Fruit fly (Drosophila melanogaster) whole organism, wandering third instar larva: ENCODE results near the gene faf.

Experiments used
- Abd-B ChIP-seq: fragments of >200 bp; optimal IDR thresholded peaks from 2 replicates; lab custom pipeline; 2017; ENCODE audit warnings: missing biosample characterization, missing genetic modification characterization
- CG32264 ChIP-seq: fragments of 200-800 bp; sonication (Bioruptor generic); optimal IDR thresholded peaks from 2 replicates; lab custom pipeline; 2016; ENCODE audit warnings: missing biosample characterization, missing genetic modification characterization
- CG9705 ChIP-seq: fragments of 200-800 bp; sonication (Bioruptor generic); optimal IDR thresholded peaks from 2 replicates; lab custom pipeline; 2018; ENCODE audit warnings: missing biosample characterization, mild to moderate bottlenecking, missing genetic modification characterization
- CrebA ChIP-seq: fragments of 200-800 bp; sonication (Bioruptor generic); optimal IDR thresholded peaks from 2 replicates; lab custom pipeline; 2016; ENCODE audit warnings: missing biosample characterization, mild to moderate bottlenecking, missing genetic modification characterization, borderline replicate concordance
- Dfd ChIP-seq: fragments of >200 bp; optimal IDR thresholded peaks from 2 replicates; lab custom pipeline; 2017; ENCODE audit warnings: missing biosample characterization, missing genetic modification characterization
- Dif ChIP-seq: fragments of 200-275, 200-300 bp; sonication (Bioruptor generic); optimal IDR thresholded peaks from 2 replicates; lab custom pipeline; 2018; ENCODE audit warnings: missing biosample characterization, missing genetic modification characterization; ENCODE audit not compliant: partially characterized antibody
- GATAd ChIP-seq: sonication (Bioruptor generic); optimal IDR thresholded peaks from 2 replicates; lab custom pipeline; 2016; ENCODE audit warnings: missing biosample characterization, missing genetic modification characterization
- HLH106 ChIP-seq: fragments of 200-800 bp; optimal IDR thresholded peaks from 3 replicates; lab custom pipeline; 2019; ENCODE audit warnings: missing biosample characterization, mild to moderate bottlenecking, missing genetic modification characterization, moderate library complexity
- Hnf4 ChIP-seq: fragments of 200-800 bp; sonication (Bioruptor generic); optimal IDR thresholded peaks from 2 replicates; lab custom pipeline; 2016; ENCODE audit warnings: missing biosample characterization, mild to moderate bottlenecking, missing genetic modification characterization
- Hr78 ChIP-seq: fragments of >200 bp; optimal IDR thresholded peaks from 2 replicates; lab custom pipeline; 2017; ENCODE audit warnings: missing biosample characterization, missing genetic modification characterization
- Hr83 ChIP-seq: fragments of 200-300 bp; sonication (Bioruptor generic); optimal IDR thresholded peaks from 2 replicates; lab custom pipeline; 2016; ENCODE audit warnings: missing biosample characterization, mild to moderate bottlenecking, missing genetic modification characterization, moderate library complexity; ENCODE audit not compliant: poor library complexity, severe bottlenecking
- Jra ChIP-seq: sonication (Bioruptor generic); optimal IDR thresholded peaks from 2 replicates; lab custom pipeline; 2016; ENCODE audit warnings: missing biosample characterization, missing genetic modification characterization
- Myc ChIP-seq: fragments of >200 bp; optimal IDR thresholded peaks from 2 replicates; lab custom pipeline; 2017
- N ChIP-seq: fragments of >200 bp; optimal IDR thresholded peaks from 2 replicates; lab custom pipeline; 2018; ENCODE audit warnings: missing biosample characterization, missing external identifiers, missing genetic modification characterization
- OdsH ChIP-seq: fragments of 200-800 bp; sonication (Bioruptor generic); optimal IDR thresholded peaks from 2 replicates; lab custom pipeline; 2016; ENCODE audit warnings: missing biosample characterization, mild to moderate bottlenecking, missing genetic modification characterization
- Rel ChIP-seq, 2 experiments: fragments of 200-800 bp; sonication (Bioruptor generic) in 1 of 2; optimal IDR thresholded peaks; 2 replicates in 1 of 2; 3 replicates in 1 of 2; lab custom pipeline; 2016 to 2019; ENCODE audit warnings: mild to moderate bottlenecking in 2 of 2, missing biosample characterization in 2 of 2, missing genetic modification characterization in 2 of 2, moderate library complexity in 1 of 2
- Sp1 ChIP-seq: fragments of 200-800 bp; sonication (Bioruptor generic); optimal IDR thresholded peaks from 3 replicates; lab custom pipeline; 2019; ENCODE audit warnings: missing biosample characterization, mild to moderate bottlenecking, missing genetic modification characterization, moderate library complexity
- Vsx2 ChIP-seq: fragments of 200-300, 225-300 bp; sonication (Bioruptor generic); optimal IDR thresholded peaks from 2 replicates; lab custom pipeline; 2018; ENCODE audit warnings: missing biosample characterization, missing genetic modification characterization; ENCODE audit not compliant: partially characterized antibody
- br ChIP-seq: fragments of 200-800 bp; sonication (Bioruptor generic); optimal IDR thresholded peaks from 2 replicates; lab custom pipeline; 2016; ENCODE audit warnings: missing biosample characterization, missing genetic modification characterization
- brk ChIP-seq: fragments of 200-800 bp; sonication (Bioruptor generic); optimal IDR thresholded peaks from 2 replicates; lab custom pipeline; 2016; ENCODE audit warnings: missing biosample characterization, mild to moderate bottlenecking, missing genetic modification characterization
- dl ChIP-seq, 2 experiments: fragments of 175-275, 200-275 bp in 1 of 2; fragments of 200-275 bp in 1 of 2; sonication (Bioruptor generic); optimal IDR thresholded peaks; lab custom pipeline; 2018; ENCODE audit warnings: mild to moderate bottlenecking in 2 of 2, missing biosample characterization in 2 of 2, missing genetic modification characterization in 2 of 2, moderate library complexity in 2 of 2; ENCODE audit not compliant: partially characterized antibody in 2 of 2, insufficient read depth in 1 of 2
- dmrt93B ChIP-seq: fragments of 200-800 bp; sonication (Bioruptor generic); optimal IDR thresholded peaks from 2 replicates; lab custom pipeline; 2018; ENCODE audit warnings: missing biosample characterization, mild to moderate bottlenecking, missing genetic modification characterization
- ey ChIP-seq: fragments of 200-800 bp; sonication (Bioruptor generic); optimal IDR thresholded peaks from 2 replicates; lab custom pipeline; 2016; ENCODE audit warnings: missing biosample characterization, missing genetic modification characterization
- foxo ChIP-seq, 2 experiments: fragments of 200-800 bp; sonication (Bioruptor generic); optimal IDR thresholded peaks; 2 replicates in 1 of 2; 3 replicates in 1 of 2; lab custom pipeline; 2016 to 2017; ENCODE audit warnings: missing biosample characterization in 2 of 2, missing genetic modification characterization in 2 of 2
- fru ChIP-seq: fragments of 200-800 bp; sonication (Bioruptor generic); optimal IDR thresholded peaks from 3 replicates; lab custom pipeline; 2016; ENCODE audit warnings: missing biosample characterization, mild to moderate bottlenecking, missing genetic modification characterization
- h ChIP-seq: fragments of 200-800 bp; sonication (Bioruptor generic); optimal IDR thresholded peaks from 3 replicates; lab custom pipeline; 2016; ENCODE audit warnings: missing biosample characterization, mild to moderate bottlenecking, missing genetic modification characterization
- jim ChIP-seq: fragments of 175-275, 200-325 bp; sonication (Bioruptor generic); optimal IDR thresholded peaks from 2 replicates; lab custom pipeline; 2016; ENCODE audit warnings: missing biosample characterization, mild to moderate bottlenecking, missing genetic modification characterization
- lola ChIP-seq: fragments of >200 bp; optimal IDR thresholded peaks from 2 replicates; lab custom pipeline; 2017; ENCODE audit warnings: missing biosample characterization, missing genetic modification characterization
- pan ChIP-seq: fragments of >200 bp; optimal IDR thresholded peaks from 2 replicates; lab custom pipeline; 2017
- psq ChIP-seq: fragments of 200-800 bp; sonication (Bioruptor generic); optimal IDR thresholded peaks from 3 replicates; lab custom pipeline; 2017; ENCODE audit warnings: missing biosample characterization, mild to moderate bottlenecking, missing genetic modification characterization, moderate library complexity
- rgr ChIP-seq: fragments of 200-800 bp; sonication (Bioruptor generic); optimal IDR thresholded peaks from 3 replicates; lab custom pipeline; 2016; ENCODE audit warnings: missing biosample characterization, mild to moderate bottlenecking, missing genetic modification characterization
- sage ChIP-seq: fragments of 200-800 bp; sonication (Bioruptor generic); optimal IDR thresholded peaks from 2 replicates; lab custom pipeline; 2016; ENCODE audit warnings: missing biosample characterization, mild to moderate bottlenecking, missing genetic modification characterization
- sv ChIP-seq: fragments of 200-800 bp; sonication (Bioruptor generic); optimal IDR thresholded peaks from 3 replicates; lab custom pipeline; 2016; ENCODE audit warnings: missing biosample characterization, missing genetic modification characterization
- tai ChIP-seq: sonication (Bioruptor generic); optimal IDR thresholded peaks from 2 replicates; lab custom pipeline; 2016; ENCODE audit warnings: missing biosample characterization, missing genetic modification characterization
- usp ChIP-seq: fragments of >200 bp; optimal IDR thresholded peaks from 2 replicates; lab custom pipeline; 2017; ENCODE audit warnings: missing biosample characterization, missing genetic modification characterization
- woc ChIP-seq: sonication (Bioruptor generic); optimal IDR thresholded peaks from 2 replicates; lab custom pipeline; 2016; ENCODE audit warnings: missing biosample characterization, mild to moderate bottlenecking, missing genetic modification characterization

The faf gene

dm6 chr3R:31800663-31801062, 23.8 kb downstream of the faf start, which contains the start of gene Ir100a:
Ir100a (plus strand) TSS chr3R:31800963.
- no peak for TF ChIP-seq CrebA (GFP tag; lab: Kevin White, UChicago)
- TF ChIP-seq rgr (GFP tag; lab: Kevin White, UChicago) = no peak
- no peak for TF ChIP-seq GATAd (GFP tag; lab: Kevin White, UChicago)
- TF ChIP-seq Jra = no peak
- TF ChIP-seq foxo (GFP tag; optimal IDR thresholded peaks at IDR 0.05; lab: Kevin White, UChicago) = no peak
- TF ChIP-seq h (GFP tag; lab: Kevin White, UChicago) = no peak
- no peak for TF ChIP-seq dl (GFP tag; optimal IDR thresholded peaks at IDR 0.05; lab: Kevin White, UChicago; ENCODE audit: insufficient read depth in 1 of 2, partially characterized antibody in 2 of 2)
- no peak for TF ChIP-seq Hr83 (GFP tag; lab: Kevin White, UChicago)
- TF ChIP-seq Abd-B (GFP tag; lab: Kevin White, UChicago) = no peak
- no peak for TF ChIP-seq Hr78 (GFP tag; lab: Kevin White, UChicago)
- TF ChIP-seq fru (GFP tag; lab: Kevin White, UChicago) = no peak
- no peak for TF ChIP-seq usp (GFP tag; lab: Kevin White, UChicago)
- no peak for TF ChIP-seq HLH106 (tag; lab: Kevin White, UChicago)
- TF ChIP-seq pan (lab: Kevin White, UChicago) = no peak
- TF ChIP-seq Sp1 (GFP tag; lab: Kevin White, UChicago) = no peak
- no peak for TF ChIP-seq Dfd
- TF ChIP-seq, all 38 proteins: peak for 0

dm6 chr3R:31805228-31805738, 28.5 kb downstream of the faf start, which contains the start of the genes CG42233 and CG1971:
CG42233 (minus strand) TSS chr3R:31805278.
CG1971 (plus strand) TSS chr3R:31805468.
- TF ChIP-seq Abd-B (GFP tag; lab: Kevin White, UChicago) = no peak
- TF ChIP-seq psq (GFP tag; lab: Kevin White, UChicago) = no peak
- peak in 1 of 2 experiments; percentile 63 for TF ChIP-seq foxo (GFP tag; optimal IDR thresholded peaks at IDR 0.05; lab: Kevin White, UChicago)
- no peak for TF ChIP-seq brk
- peak; percentile 18 for TF ChIP-seq woc (GFP tag; lab: Kevin White, UChicago)
- no peak for TF ChIP-seq dl (GFP tag; optimal IDR thresholded peaks at IDR 0.05; lab: Kevin White, UChicago; ENCODE audit: insufficient read depth in 1 of 2, partially characterized antibody in 2 of 2)
- peak; percentile 25 for TF ChIP-seq Hr83 (GFP tag; lab: Kevin White, UChicago)

- TF ChIP-seq sage (GFP tag; lab: Kevin White, UChicago) (peak; percentile 15), GATAd (GFP tag; lab: Kevin White, UChicago) (no peak), jim (no peak)
These were observed 31.8 kb downstream of the faf start for dm6 chr3R:31808571-31808970.

dm6 chr3R:31809622-31810021, 32.8 kb downstream of the faf start:
- TF ChIP-seq tai (GFP tag; lab: Kevin White, UChicago) (no peak), CG9705 (GFP tag; lab: Kevin White, UChicago) (no peak), Rel (GFP tag; optimal IDR thresholded peaks at IDR 0.05; lab: Kevin White, UChicago) (no peak), Rel (tag; optimal IDR thresholded peaks at IDR 0.05; lab: Kevin White, UChicago) (no peak), GATAd (GFP tag; lab: Kevin White, UChicago) (no peak), Sp1 (GFP tag; lab: Kevin White, UChicago) (no peak), OdsH (no peak), dmrt93B (no peak), Hnf4 (no peak), Abd-B (GFP tag; lab: Kevin White, UChicago) (no peak), Myc (no peak), dl (GFP tag; optimal IDR thresholded peaks at IDR 0.05; lab: Kevin White, UChicago; ENCODE audit: insufficient read depth in 1 of 2, partially characterized antibody in 2 of 2) (no peak), HLH106 (tag; lab: Kevin White, UChicago) (no peak), brk (no peak), h (GFP tag; lab: Kevin White, UChicago) (no peak), Jra (no peak)

- TF ChIP-seq jim (no peak), Jra (no peak), h (GFP tag; lab: Kevin White, UChicago) (no peak), fru (GFP tag; lab: Kevin White, UChicago) (no peak), Dfd (no peak), psq (GFP tag; lab: Kevin White, UChicago) (no peak), N (no peak), sv (no peak), sage (GFP tag; lab: Kevin White, UChicago) (peak; percentile 8), Myc (no peak), OdsH (peak; percentile 33), Vsx2 (GFP tag; lab: Kevin White, UChicago) (no peak), foxo (GFP tag; optimal IDR thresholded peaks at IDR 0.05; lab: Kevin White, UChicago) (peak in 1 of 2 experiments; percentile 36), Abd-B (GFP tag; lab: Kevin White, UChicago) (no peak), Rel (GFP tag; optimal IDR thresholded peaks at IDR 0.05; lab: Kevin White, UChicago) (no peak), Rel (tag; optimal IDR thresholded peaks at IDR 0.05; lab: Kevin White, UChicago) (no peak), pan (lab: Kevin White, UChicago) (no peak), dmrt93B (no peak), rgr (GFP tag; lab: Kevin White, UChicago) (peak; percentile 11), Dif (GFP tag; lab: Kevin White, UChicago) (no peak), CG32264 (GFP tag; lab: Kevin White, UChicago) (no peak), br (GFP tag; lab: Kevin White, UChicago) (no peak), ey (GFP tag; lab: Kevin White, UChicago) (no peak), Hr78 (GFP tag; lab: Kevin White, UChicago) (no peak), HLH106 (tag; lab: Kevin White, UChicago) (peak; percentile 16), lola (GFP tag; lab: Kevin White, UChicago) (no peak), dl (GFP tag; optimal IDR thresholded peaks at IDR 0.05; lab: Kevin White, UChicago; ENCODE audit: insufficient read depth in 1 of 2, partially characterized antibody in 2 of 2) (peak in 1 of 2 experiments; percentile 62)
These were observed 33.3 kb downstream of the faf start, which contains the start of gene Rift for dm6 chr3R:31810073-31810530. Rift (minus strand) TSS chr3R:31810186.
